Worm (Caenorhabditis elegans): ENCODE results near the gene ceh-86.

DNA sequence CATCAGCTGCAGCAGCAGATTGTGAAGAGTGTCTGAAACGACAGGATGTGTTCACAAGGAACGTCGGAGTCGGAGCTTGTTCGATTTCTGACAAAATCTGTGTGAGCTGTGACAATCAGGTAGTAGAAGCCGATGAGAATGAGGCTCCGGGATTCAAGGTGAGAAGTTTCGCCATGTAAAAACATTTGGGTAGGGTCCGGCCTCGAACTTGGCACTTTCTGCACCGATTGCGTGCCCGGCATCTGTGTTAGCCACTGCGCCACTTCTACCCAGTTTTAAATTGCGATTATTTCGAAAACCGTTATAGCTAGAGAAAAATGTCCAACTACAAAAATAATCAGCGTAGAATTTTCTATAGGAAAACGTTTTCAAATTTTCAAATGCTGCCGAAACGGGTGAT lies 14.9 kb upstream of the ceh-86 start:
- no peak for TF ChIP-seq sox-2 (GFP tag; IDR thresholded peaks at IDR 0.05)
- TF ChIP-seq nhr-11 (tag; optimal IDR thresholded peaks at IDR 0.05): no peak
- TF ChIP-seq fkh-10 (GFP tag; optimal IDR thresholded peaks at IDR 0.05): no peak
- TF ChIP-seq lim-6 (tag; optimal IDR thresholded peaks at IDR 0.05): no peak
- no peak for TF ChIP-seq tbx-7 (tag; optimal IDR thresholded peaks at IDR 0.05)
- TF ChIP-seq rnt-1 (tag; optimal IDR thresholded peaks at IDR 0.05): no peak
- TF ChIP-seq ceh-34 (tag; optimal IDR thresholded peaks at IDR 0.05): no peak
- no peak for TF ChIP-seq ceh-14 (tag; optimal IDR thresholded peaks at IDR 0.05)
- TF ChIP-seq ama-1 (optimal IDR thresholded peaks at IDR 0.05): no peak
- TF ChIP-seq gmeb-2 (tag; optimal IDR thresholded peaks at IDR 0.05): no peak
- no peak for TF ChIP-seq lin-11 (tag; optimal IDR thresholded peaks at IDR 0.05)
